Worm (Caenorhabditis elegans): ENCODE results near the gene F46B6.2.

DNA sequence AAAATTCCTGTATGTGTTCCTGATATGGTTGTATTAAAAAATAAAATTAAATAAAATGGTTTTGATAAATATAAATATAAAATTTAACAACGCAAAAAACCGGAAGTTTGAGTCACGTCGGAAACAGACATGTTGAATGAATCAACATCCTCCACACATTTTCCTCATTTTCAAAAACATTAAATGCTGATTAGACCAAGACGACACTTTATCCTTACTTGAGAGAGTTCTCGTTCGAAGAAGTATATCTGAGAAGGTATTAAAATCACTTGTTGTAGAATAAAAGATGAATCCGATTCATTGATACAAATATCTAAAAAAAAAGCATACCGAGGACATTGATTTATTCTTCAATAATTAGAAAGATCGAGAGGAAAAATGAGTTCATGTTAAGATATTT, 26.1 kb downstream of the F46B6.2 start:
- TF ChIP-seq ztf-6 (GFP tag; IDR thresholded peaks at IDR 0.05) (no peak), sptf-2 (GFP tag; optimal IDR thresholded peaks at IDR 0.05) (no peak), hrde-1 (tag; optimal IDR thresholded peaks at IDR 0.05; ENCODE audit: borderline replicate concordance) (no peak), efl-1 (GFP tag; optimal IDR thresholded peaks at IDR 0.05) (no peak), xnd-1 (tag; optimal IDR thresholded peaks at IDR 0.05) (no peak), F57C9.4 (tag; optimal IDR thresholded peaks at IDR 0.05) (no peak), madf-10 (tag; optimal IDR thresholded peaks at IDR 0.05) (no peak), F39B2.1 (GFP tag; IDR thresholded peaks at IDR 0.05) (no peak), snpc-1.1 (tag; optimal IDR thresholded peaks at IDR 0.05; ENCODE audit: insufficient read depth) (no peak), zfh-2 (GFP tag; conservative IDR thresholded peaks at IDR 0.05) (no peak)
